Worm (Caenorhabditis elegans): ENCODE data around the gene far-2.

DNA sequence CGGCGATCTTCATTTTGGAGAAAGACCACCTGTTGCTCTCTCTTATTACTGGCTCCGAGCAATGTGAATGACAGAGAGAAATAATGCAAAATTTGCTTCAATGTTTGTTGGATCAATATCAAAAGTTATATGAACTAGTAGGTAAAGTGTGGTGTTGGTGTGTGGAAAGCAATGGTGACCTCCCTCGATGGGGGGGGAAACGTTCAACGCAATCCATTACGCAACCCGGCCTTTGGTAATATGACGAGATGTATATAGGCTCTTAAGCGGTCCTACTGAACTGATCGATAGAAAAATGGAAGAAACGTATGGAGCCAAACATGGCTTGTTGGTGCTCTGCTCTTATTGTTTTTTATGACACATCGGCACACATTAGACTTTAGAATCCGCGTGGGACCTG, 28.1 kb downstream of the far-2 start:
- TF ChIP-seq sox-4 (tag; optimal IDR thresholded peaks at IDR 0.05) (no peak), ceh-48 (tag; optimal IDR thresholded peaks at IDR 0.05) (no peak)

Data from whole organism, late embryonic.